Worm (Caenorhabditis elegans) whole organism, mixed stage, embryonic: ENCODE data around the gene rla-2.

ENCODE experiments used
- M03D4.4 ChIP-seq: sonication (generic microtip); optimal IDR thresholded peaks from 2 replicates; lab custom pipeline; 2017; ENCODE audit warnings: mild to moderate bottlenecking, missing genetic modification characterization, missing compliant biosample characterization
- bed-3 ChIP-seq: fragments of 200-800 bp; sonication (Bioruptor generic); optimal IDR thresholded peaks from 3 replicates; lab custom pipeline; 2018; ENCODE audit warnings: mild to moderate bottlenecking, missing genetic modification characterization, moderate library complexity, missing compliant biosample characterization
- ceh-43 ChIP-seq: fragments of 200-800 bp; sonication (Bioruptor generic); optimal IDR thresholded peaks from 2 replicates; lab custom pipeline; 2018; ENCODE audit warnings: mild to moderate bottlenecking, missing genetic modification characterization, moderate library complexity, missing compliant biosample characterization
- ceh-83 ChIP-seq: fragments of 200-800 bp; sonication (Bioruptor generic); optimal IDR thresholded peaks from 2 replicates; lab custom pipeline; 2018; ENCODE audit warnings: mild to moderate bottlenecking, missing genetic modification characterization, missing compliant biosample characterization
- ces-1 ChIP-seq: fragments of 150-350 bp; optimal IDR thresholded peaks from 2 replicates; lab custom pipeline; 2014; ENCODE audit warnings: missing biosample characterization, missing genetic modification reagents, missing genetic modification characterization
- drap-1 ChIP-seq: fragments of 200-800 bp; sonication (Bioruptor generic); optimal IDR thresholded peaks from 3 replicates; lab custom pipeline; 2018; ENCODE audit warnings: mild to moderate bottlenecking, missing genetic modification characterization, missing compliant biosample characterization
- flh-1 ChIP-seq: fragments of 200-800 bp; sonication (Bioruptor generic); optimal IDR thresholded peaks from 2 replicates; lab custom pipeline; 2018; ENCODE audit warnings: mild to moderate bottlenecking, missing genetic modification characterization, moderate library complexity, missing compliant biosample characterization
- ham-2 ChIP-seq: fragments of 200-800 bp; sonication (Bioruptor generic); optimal IDR thresholded peaks from 2 replicates; lab custom pipeline; 2018; ENCODE audit warnings: mild to moderate bottlenecking, missing genetic modification characterization, missing compliant biosample characterization
- hlh-1 ChIP-seq: fragments of 150-350 bp; optimal IDR thresholded peaks from 2 replicates; lab custom pipeline; 2014; ENCODE audit warnings: missing biosample characterization, missing genetic modification reagents, missing genetic modification characterization
- lin-32 ChIP-seq: fragments of 200-800 bp; sonication (Bioruptor generic); optimal IDR thresholded peaks from 2 replicates; lab custom pipeline; 2018; ENCODE audit warnings: mild to moderate bottlenecking, missing genetic modification characterization, missing compliant biosample characterization
- lsy-2 ChIP-seq: fragments of 150-350 bp; optimal IDR thresholded peaks from 2 replicates; lab custom pipeline; 2014; ENCODE audit warnings: missing biosample characterization, missing genetic modification characterization
- mab-5 ChIP-seq: fragments of 150-350 bp; optimal IDR thresholded peaks from 2 replicates; lab custom pipeline; 2014; ENCODE audit warnings: missing biosample characterization, missing genetic modification characterization
- mls-2 ChIP-seq: sonication (generic microtip); optimal IDR thresholded peaks from 2 replicates; lab custom pipeline; 2016; ENCODE audit warnings: mild to moderate bottlenecking, missing genetic modification characterization, moderate library complexity, missing compliant biosample characterization
- nhr-12 ChIP-seq: fragments of 150-350 bp; optimal IDR thresholded peaks from 2 replicates; lab custom pipeline; 2014; ENCODE audit warnings: missing biosample characterization, missing genetic modification characterization
- nhr-76 ChIP-seq: sonication (generic microtip); optimal IDR thresholded peaks from 2 replicates; lab custom pipeline; 2017; ENCODE audit warnings: missing biosample characterization, missing genetic modification characterization
- pha-4 ChIP-seq: fragments of 150-350 bp; optimal IDR thresholded peaks from 2 replicates; lab custom pipeline; 2018; ENCODE audit warnings: missing biosample characterization, missing genetic modification reagents, missing genetic modification characterization
- sem-2 ChIP-seq: fragments of 200-800 bp; sonication (Bioruptor generic); optimal IDR thresholded peaks from 2 replicates; lab custom pipeline; 2018; ENCODE audit warnings: mild to moderate bottlenecking, missing genetic modification characterization, missing compliant biosample characterization
- tbx-8 ChIP-seq: fragments of 200-800 bp; sonication (Bioruptor generic); optimal IDR thresholded peaks from 2 replicates; lab custom pipeline; 2018; ENCODE audit warnings: mild to moderate bottlenecking, missing genetic modification characterization, moderate library complexity, missing compliant biosample characterization
- unc-120 ChIP-seq: sonication (generic microtip); optimal IDR thresholded peaks from 2 replicates; lab custom pipeline; 2017; ENCODE audit warnings: missing genetic modification characterization, missing compliant biosample characterization; ENCODE audit not compliant: poor library complexity, severe bottlenecking
- unc-39 ChIP-seq: fragments of 150-350 bp; optimal IDR thresholded peaks from 2 replicates; lab custom pipeline; 2014; ENCODE audit warnings: missing biosample characterization, missing genetic modification characterization
- zip-8 ChIP-seq: fragments of 150-350 bp; optimal IDR thresholded peaks from 2 replicates; lab custom pipeline; 2014; ENCODE audit warnings: missing biosample characterization, missing genetic modification characterization
- ztf-11 ChIP-seq: fragments of 150-350 bp; optimal IDR thresholded peaks from 2 replicates; lab custom pipeline; 2014; ENCODE audit warnings: missing biosample characterization, missing genetic modification characterization

Gene rla-2

DNA sequence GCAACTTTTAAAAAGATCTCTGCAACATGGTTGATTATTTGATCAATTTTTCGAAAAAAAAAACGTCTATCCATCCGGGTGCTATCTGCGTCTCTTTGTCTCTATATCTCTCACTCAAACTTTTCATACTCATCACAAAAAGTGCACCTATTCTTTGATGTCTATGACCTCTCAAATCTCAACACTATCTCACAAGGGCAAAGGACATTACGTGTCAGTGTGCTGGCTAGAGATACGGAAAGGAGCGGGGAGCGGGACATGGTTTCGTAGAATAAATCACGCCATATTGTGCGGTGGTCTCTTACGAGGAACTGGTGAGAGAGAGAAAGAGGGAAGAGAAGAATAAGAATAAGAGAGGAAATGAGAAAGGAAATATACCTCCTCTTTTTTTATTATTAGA is 47.7 kb downstream of the rla-2 start:
- TF ChIP-seq nhr-12 (tag; lab: Kevin White, UChicago) (no peak), ceh-43 (GFP tag; lab: Kevin White, UChicago) (no peak), ceh-83 (no peak), M03D4.4 (tag; lab: Kevin White, UChicago) (no peak), hlh-1 (tag; lab: Kevin White, UChicago) (no peak), zip-8 (tag; lab: Kevin White, UChicago) (no peak), sem-2 (GFP tag; lab: Kevin White, UChicago) (no peak), drap-1 (GFP tag; lab: Kevin White, UChicago) (no peak), unc-39 (tag; lab: Kevin White, UChicago) (no peak), ces-1 (GFP tag; lab: Kevin White, UChicago) (no peak), ztf-11 (tag; lab: Kevin White, UChicago) (no peak), lin-32 (GFP tag; lab: Kevin White, UChicago) (no peak), pha-4 (tag; lab: Kevin White, UChicago) (no peak), lsy-2 (tag; lab: Kevin White, UChicago) (no peak), unc-120 (tag; lab: Kevin White, UChicago) (no peak), tbx-8 (GFP tag; lab: Kevin White, UChicago) (no peak), mab-5 (tag; lab: Kevin White, UChicago) (no peak), flh-1 (GFP tag; lab: Kevin White, UChicago) (no peak), ham-2 (GFP tag; lab: Kevin White, UChicago) (no peak)
- TF ChIP-seq, all 35 proteins: peak for 0

DNA sequence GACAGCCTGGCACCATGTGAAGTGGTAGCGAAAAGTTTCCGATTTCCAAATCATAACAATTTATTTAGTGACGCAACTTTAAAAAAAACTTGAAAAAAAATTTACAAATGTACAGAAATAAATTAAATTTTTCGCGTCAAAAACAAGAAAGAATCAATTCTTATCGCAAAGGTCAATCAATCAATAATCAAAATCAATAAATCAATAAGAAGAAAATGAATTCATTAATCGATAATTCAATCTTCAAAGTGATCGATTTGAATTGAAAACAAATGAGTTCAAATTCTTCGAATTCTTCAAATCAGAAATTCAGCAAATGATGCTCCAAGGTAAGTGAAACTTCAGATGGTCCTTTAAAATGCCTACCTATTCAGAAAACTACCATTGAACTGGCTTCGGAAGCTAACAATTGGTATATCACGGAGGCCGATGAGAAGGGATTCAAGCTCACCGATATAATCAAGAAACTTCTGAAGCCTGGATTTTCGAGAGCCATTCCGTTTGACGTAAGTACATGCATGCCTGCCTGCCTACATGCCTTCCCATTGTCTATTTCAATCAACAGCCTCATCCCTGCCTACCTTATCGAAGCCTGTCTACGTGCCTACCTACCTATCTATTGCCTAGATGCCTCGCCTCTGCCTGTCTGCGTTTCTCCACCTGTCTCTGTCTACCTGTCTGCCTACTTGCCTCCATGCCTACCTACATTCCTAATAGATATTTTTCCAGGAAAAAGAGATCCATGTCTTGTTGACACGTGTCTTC is 50.0 kb downstream of the rla-2 start:
- no peak for TF ChIP-seq M03D4.4 (tag; lab: Kevin White, UChicago)
- TF ChIP-seq bed-3 (GFP tag; lab: Kevin White, UChicago), result no peak
- no peak for TF ChIP-seq drap-1 (GFP tag; lab: Kevin White, UChicago)
- TF ChIP-seq unc-39 (tag; lab: Kevin White, UChicago), result no peak
- TF ChIP-seq mls-2 (tag; lab: Kevin White, UChicago), result no peak
- TF ChIP-seq nhr-76 (tag; lab: Kevin White, UChicago), result no peak
- TF ChIP-seq, all 35 proteins: peak for 0
